Fruit fly (Drosophila melanogaster) whole organism, embryonic: ENCODE data around the gene ball.

Experiments
- Atf6 ChIP-seq: fragments of 200-800 bp; sonication (Bioruptor generic); IDR thresholded peaks from 2 replicates; pipeline ENCODE4 v1.3.6; 2022; ENCODE audit warnings: missing biosample characterization, missing genetic modification characterization
- B-H1 ChIP-seq: fragments of 200-800 bp; sonication (Bioruptor generic); IDR thresholded peaks from 3 replicates; pipeline ENCODE4 v1.3.6; 2022; ENCODE audit warnings: missing biosample characterization, missing genetic modification characterization
- CG11560 ChIP-seq: fragments of 200-800 bp; sonication (Bioruptor generic); IDR thresholded peaks from 3 replicates; pipeline ENCODE4 v1.3.6; 2022; ENCODE audit warnings: missing biosample characterization, missing genetic modification characterization
- CG11696 ChIP-seq: fragments of 200-800 bp; sonication (Bioruptor generic); IDR thresholded peaks from 2 replicates; pipeline ENCODE4 v1.3.6; 2022; ENCODE audit warnings: missing biosample characterization, missing genetic modification characterization
- CG15601 ChIP-seq: fragments of 200-800 bp; sonication (Bioruptor generic); optimal IDR thresholded peaks from 3 replicates; lab custom pipeline; 2019; ENCODE audit warnings: missing biosample characterization, mild to moderate bottlenecking, missing genetic modification characterization, moderate library complexity
- CG1603 ChIP-seq: fragments of 200-800 bp; sonication (Bioruptor generic); optimal IDR thresholded peaks from 2 replicates; lab custom pipeline; 2019; ENCODE audit warnings: missing biosample characterization, mild to moderate bottlenecking, missing genetic modification characterization, moderate library complexity
- CG17385 ChIP-seq: fragments of 200-800 bp; sonication (Bioruptor generic); optimal IDR thresholded peaks from 3 replicates; lab custom pipeline; 2018; ENCODE audit warnings: missing biosample characterization, mild to moderate bottlenecking, missing genetic modification characterization
- CG1792 ChIP-seq: fragments of 200-800 bp; sonication (Bioruptor generic); optimal IDR thresholded peaks from 2 replicates; lab custom pipeline; 2016; ENCODE audit warnings: missing biosample characterization, missing genetic modification characterization
- CG1832 ChIP-seq: fragments of 200-800 bp; sonication (Bioruptor generic); optimal IDR thresholded peaks from 2 replicates; lab custom pipeline; 2017; ENCODE audit warnings: missing biosample characterization, mild to moderate bottlenecking, missing genetic modification characterization, inconsistent platforms
- CG31365 ChIP-seq: fragments of 200-800 bp; sonication (Bioruptor generic); optimal IDR thresholded peaks from 2 replicates; lab custom pipeline; 2018; ENCODE audit warnings: missing biosample characterization, mild to moderate bottlenecking, missing genetic modification characterization
- CG4360 ChIP-seq: fragments of 200-800 bp; sonication (Bioruptor generic); IDR thresholded peaks from 2 replicates; pipeline ENCODE4 v1.3.6; 2022; ENCODE audit warnings: missing biosample characterization, missing genetic modification characterization
- CG4617 ChIP-seq: fragments of 200-800 bp; sonication (Bioruptor generic); optimal IDR thresholded peaks from 3 replicates; lab custom pipeline; 2016; ENCODE audit warnings: missing biosample characterization, missing genetic modification characterization, borderline replicate concordance
- CG4730 ChIP-seq: fragments of 200-800 bp; sonication (Bioruptor generic); IDR thresholded peaks from 2 replicates; pipeline ENCODE4 v1.3.6; 2022; ENCODE audit warnings: missing biosample characterization, missing genetic modification characterization
- CG4820 ChIP-seq: fragments of 200-800 bp; sonication (Bioruptor generic); optimal IDR thresholded peaks from 3 replicates; lab custom pipeline; 2016; ENCODE audit warnings: missing biosample characterization, missing genetic modification characterization
- CG6791 ChIP-seq: fragments of 200-800 bp; sonication (Bioruptor generic); IDR thresholded peaks from 3 replicates; pipeline ENCODE4 v1.3.6; 2022; ENCODE audit warnings: missing biosample characterization, missing genetic modification characterization; ENCODE audit not compliant: partially characterized antibody
- CG8359 ChIP-seq: fragments of 200-800 bp; sonication (Bioruptor generic); optimal IDR thresholded peaks from 2 replicates; lab custom pipeline; 2017; ENCODE audit warnings: missing biosample characterization, mild to moderate bottlenecking, missing genetic modification characterization, borderline replicate concordance
- CG8924 ChIP-seq: fragments of 200-800 bp; optimal IDR thresholded peaks from 3 replicates; lab custom pipeline; 2019; ENCODE audit warnings: missing biosample characterization, mild to moderate bottlenecking, missing genetic modification characterization, moderate library complexity
- CG9215 ChIP-seq: fragments of 200-800 bp; sonication (Bioruptor generic); IDR thresholded peaks from 2 replicates; pipeline ENCODE4 v1.3.6; 2022; ENCODE audit warnings: missing biosample characterization, missing genetic modification characterization
- CG9932 ChIP-seq: fragments of 200-800 bp; sonication (Bioruptor generic); IDR thresholded peaks from 2 replicates; pipeline ENCODE4 v1.3.6; 2022; ENCODE audit warnings: missing biosample characterization, missing genetic modification characterization
- CHES-1-like ChIP-seq: fragments of 200-800 bp; sonication (Bioruptor generic); optimal IDR thresholded peaks from 2 replicates; lab custom pipeline; 2016; ENCODE audit warnings: missing biosample characterization, missing genetic modification characterization
- Chrac-16 ChIP-seq: fragments of 200-800 bp; sonication (Bioruptor generic); optimal IDR thresholded peaks from 3 replicates; lab custom pipeline; 2016; ENCODE audit warnings: missing biosample characterization, missing genetic modification characterization
- D ChIP-seq, 2 experiments: fragments of 200-800 bp in 1 of 2; fragments of >200 bp in 1 of 2; sonication (Bioruptor generic) in 1 of 2; optimal IDR thresholded peaks; 2 replicates in 1 of 2; 3 replicates in 1 of 2; lab custom pipeline; 2017; ENCODE audit warnings: mild to moderate bottlenecking in 1 of 2, missing biosample characterization in 1 of 2, missing genetic modification characterization in 1 of 2, missing genetic modification reagents in 1 of 2
- Dek ChIP-seq: fragments of 200-800 bp; sonication (Bioruptor generic); optimal IDR thresholded peaks from 3 replicates; lab custom pipeline; 2019; ENCODE audit warnings: missing biosample characterization, mild to moderate bottlenecking, missing genetic modification characterization, moderate library complexity
- Drgx ChIP-seq: fragments of 200-800 bp; sonication (Bioruptor generic); IDR thresholded peaks from 2 replicates; pipeline ENCODE4 v1.3.6; 2022; ENCODE audit warnings: missing biosample characterization, missing genetic modification characterization
- E2f2 ChIP-seq: fragments of 200-800 bp; sonication (Bioruptor generic); IDR thresholded peaks from 2 replicates; pipeline ENCODE4 v1.3.6; 2022; ENCODE audit warnings: missing biosample characterization, missing genetic modification characterization
- H2.0 ChIP-seq: fragments of 200-800 bp; sonication (Bioruptor generic); IDR thresholded peaks from 2 replicates; pipeline ENCODE4 v1.3.6; 2022; ENCODE audit warnings: missing biosample characterization, missing genetic modification characterization
- Nf-YA ChIP-seq: fragments of 200-800 bp; sonication (Bioruptor generic); IDR thresholded peaks from 2 replicates; pipeline ENCODE4 v1.3.6; 2022; ENCODE audit warnings: missing biosample characterization, missing genetic modification characterization
- Rx ChIP-seq: fragments of 200-800 bp; sonication (Bioruptor generic); IDR thresholded peaks from 2 replicates; pipeline ENCODE4 v1.3.6; 2022; ENCODE audit warnings: missing biosample characterization, missing genetic modification characterization
- Sry-δ ChIP-seq: fragments of 200-800 bp; sonication (Bioruptor generic); optimal IDR thresholded peaks from 2 replicates; lab custom pipeline; 2016; ENCODE audit warnings: missing biosample characterization, missing genetic modification characterization
- Usf ChIP-seq: fragments of 200-800 bp; sonication (Bioruptor generic); optimal IDR thresholded peaks from 2 replicates; lab custom pipeline; 2017; ENCODE audit warnings: missing genotype, missing biosample characterization, missing genetic modification characterization
- ab ChIP-seq: fragments of 200-800 bp; sonication (Bioruptor generic); optimal IDR thresholded peaks from 2 replicates; lab custom pipeline; 2016; ENCODE audit warnings: missing biosample characterization, missing genetic modification characterization
- ato ChIP-seq: fragments of 200-800 bp; sonication (Bioruptor generic); IDR thresholded peaks from 2 replicates; pipeline ENCODE4 v1.3.6; 2022; ENCODE audit warnings: missing biosample characterization, missing genetic modification characterization; ENCODE audit not compliant: partially characterized antibody
- cato ChIP-seq: fragments of 200-800 bp; sonication (Bioruptor generic); optimal IDR thresholded peaks from 2 replicates; lab custom pipeline; 2016; ENCODE audit warnings: missing biosample characterization, missing genetic modification characterization, borderline replicate concordance
- cwo ChIP-seq: fragments of 200-800 bp; sonication (Bioruptor generic); optimal IDR thresholded peaks from 3 replicates; lab custom pipeline; 2017; ENCODE audit warnings: missing biosample characterization, missing genetic modification characterization, mild to moderate bottlenecking, moderate library complexity, missing genetic modification reagents
- eyg ChIP-seq: fragments of 200-800 bp; sonication (Bioruptor generic); optimal IDR thresholded peaks from 3 replicates; lab custom pipeline; 2016; ENCODE audit warnings: missing biosample characterization, missing genetic modification characterization
- fd102C ChIP-seq: fragments of 200-800 bp; sonication (Bioruptor generic); optimal IDR thresholded peaks from 2 replicates; lab custom pipeline; 2018; ENCODE audit warnings: missing biosample characterization, mild to moderate bottlenecking, missing genetic modification characterization, moderate library complexity
- fd3F ChIP-seq: fragments of 200-800 bp; sonication (Bioruptor generic); optimal IDR thresholded peaks from 2 replicates; lab custom pipeline; 2018; ENCODE audit warnings: missing biosample characterization, mild to moderate bottlenecking, missing genetic modification characterization, moderate library complexity
- grn ChIP-seq: fragments of 200-800 bp; sonication (Bioruptor generic); optimal IDR thresholded peaks from 3 replicates; lab custom pipeline; 2017; ENCODE audit warnings: missing biosample characterization, missing genetic modification characterization
- jing ChIP-seq: fragments of 200-800 bp; sonication (Bioruptor generic); optimal IDR thresholded peaks from 2 replicates; lab custom pipeline; 2018; ENCODE audit warnings: missing biosample characterization, mild to moderate bottlenecking, missing genetic modification characterization
- lola ChIP-seq, 3 experiments: fragments of >200 bp in 2 of 3; fragments of 200-800 bp in 1 of 3; sonication (Bioruptor generic) in 1 of 3; optimal IDR thresholded peaks; 2 replicates each; lab custom pipeline; 2017 to 2019; ENCODE audit warnings: missing biosample characterization in 3 of 3, missing genetic modification characterization in 3 of 3, mild to moderate bottlenecking in 1 of 3, moderate library complexity in 1 of 3
- mirr ChIP-seq: fragments of 200-800 bp; sonication (Bioruptor generic); optimal IDR thresholded peaks from 3 replicates; lab custom pipeline; 2018; ENCODE audit warnings: missing biosample characterization, mild to moderate bottlenecking, missing genetic modification characterization
- nom ChIP-seq: fragments of 200-800 bp; sonication (Bioruptor generic); optimal IDR thresholded peaks from 2 replicates; lab custom pipeline; 2017; ENCODE audit warnings: missing biosample characterization, missing genetic modification characterization, mild to moderate bottlenecking, moderate library complexity, missing genetic modification reagents
- phol ChIP-seq: fragments of 200-800 bp; sonication (Bioruptor generic); optimal IDR thresholded peaks from 3 replicates; lab custom pipeline; 2018; ENCODE audit warnings: missing biosample characterization, mild to moderate bottlenecking, missing genetic modification characterization, moderate library complexity
- run ChIP-seq: fragments of 200-800 bp; sonication (Bioruptor generic); optimal IDR thresholded peaks from 3 replicates; lab custom pipeline; 2018; ENCODE audit warnings: missing biosample characterization, mild to moderate bottlenecking, missing genetic modification characterization
- tio ChIP-seq: fragments of 200-800 bp; sonication (Bioruptor generic); optimal IDR thresholded peaks from 2 replicates; lab custom pipeline; 2017; ENCODE audit warnings: missing biosample characterization, missing genetic modification characterization, inconsistent platforms
- vfl ChIP-seq: fragments of 200-800 bp; sonication (Bioruptor generic); optimal IDR thresholded peaks from 2 replicates; lab custom pipeline; 2016; ENCODE audit warnings: missing biosample characterization, missing genetic modification characterization

ball gene

DNA sequence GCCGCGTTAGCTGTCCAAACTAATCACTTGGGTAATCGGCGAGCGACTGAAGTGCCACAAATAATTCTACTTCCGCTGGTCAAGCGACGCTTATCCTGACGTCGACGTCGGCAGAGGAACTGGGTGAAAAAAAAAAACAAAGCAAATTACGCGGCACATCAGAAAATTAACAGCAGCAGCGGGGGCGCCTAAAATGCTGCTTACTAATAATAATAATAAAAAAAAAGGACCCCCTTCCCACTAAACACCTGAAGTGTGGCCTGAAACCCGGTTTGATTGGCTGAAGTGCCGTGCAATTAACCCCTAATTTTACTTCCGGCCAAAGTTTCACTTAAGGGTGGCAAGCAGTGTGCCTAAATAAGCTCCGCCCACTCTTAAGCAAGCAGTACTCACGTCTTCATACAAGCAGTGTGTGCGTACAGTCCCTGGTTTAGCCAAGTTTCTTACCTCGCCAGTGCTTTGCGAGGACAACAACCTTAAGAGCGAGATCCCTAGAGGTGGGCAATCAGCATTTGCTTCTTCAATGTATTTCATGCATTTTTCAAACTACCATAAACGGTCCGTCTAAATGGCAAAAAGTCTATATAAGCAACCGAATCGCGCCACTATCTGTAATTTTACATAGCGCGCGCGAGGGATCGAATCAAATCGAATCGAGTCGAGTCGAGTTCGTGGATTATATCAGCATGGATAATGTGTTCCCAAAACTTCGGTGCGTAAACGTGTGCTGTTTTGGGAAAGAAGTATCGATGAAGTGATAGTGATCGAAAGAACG is 14.7 kb upstream of the ball start, which contains the start of the genes ro and T48 (continued):
- TF ChIP-seq eyg (GFP tag; lab: Kevin White, UChicago) (peak; percentile 15), ab (no peak), grn (peak; percentile 69), cwo (GFP tag; lab: Kevin White, UChicago) (no peak), H2.0 (GFP tag; lab: Robert Waterston, UW) (peak; percentile 30; the same call in 1 of the 2 replicates), tio (GFP tag; lab: Kevin White, UChicago) (no peak), lola (GFP tag; optimal IDR thresholded peaks at IDR 0.05; lab: Kevin White, UChicago) (no peak), Rx (GFP tag; lab: Robert Waterston, UW) (no peak), Drgx (GFP tag; lab: Robert Waterston, UW) (no peak), CG31365 (tag; lab: Kevin White, UChicago) (peak; percentile 100), D (optimal IDR thresholded peaks at IDR 0.05; lab: Kevin White, UChicago) (peak; percentile 48), D (GFP tag; optimal IDR thresholded peaks at IDR 0.05; lab: Kevin White, UChicago) (no peak), CG11560 (peak; percentile 65; the same call in 1 of the 3 replicates), CHES-1-like (peak; percentile 82), Usf (no peak), CG15601 (tag; lab: Kevin White, UChicago) (peak; percentile 62), fd3F (no peak), CG4617 (peak; percentile 48), run (tag; lab: Kevin White, UChicago) (no peak), CG1603 (tag; lab: Kevin White, UChicago) (peak; percentile 93), CG1792 (GFP tag; lab: Kevin White, UChicago) (peak; percentile 9), Sry-δ (GFP tag; lab: Kevin White, UChicago) (peak; percentile 99), CG8359 (GFP tag; lab: Kevin White, UChicago) (no peak), Chrac-16 (GFP tag; lab: Kevin White, UChicago) (peak; percentile 8), ato (GFP tag; lab: Robert Waterston, UW) (peak; percentile 60; the same call in 1 of the 2 replicates), Nf-YA (GFP tag; lab: Robert Waterston, UW) (peak; percentile 33; the same call in 1 of the 2 replicates), CG4360 (no peak), mirr (peak; percentile 29), CG17385 (GFP tag; lab: Kevin White, UChicago) (peak; percentile 53), jing (no peak), Atf6 (GFP tag; lab: Robert Waterston, UW) (peak; percentile 51; the same call in 1 of the 2 replicates), nom (peak; percentile 9), CG1832 (no peak), CG9932 (GFP tag; lab: Robert Waterston, UW) (peak; percentile 73), E2f2 (GFP tag; lab: Robert Waterston, UW) (peak; percentile 81), Dek (peak; percentile 82), B-H1 (GFP tag; lab: Robert Waterston, UW) (no peak), CG8924 (tag; lab: Kevin White, UChicago) (peak; percentile 55), vfl (peak; percentile 9), fd102C (no peak), phol (tag; lab: Kevin White, UChicago) (peak; percentile 71), CG4820 (GFP tag; lab: Kevin White, UChicago) (peak; percentile 21), CG11696 (0 out of 2 replicates have a peak, but pooled peaks have one; percentile 50), CG6791 (GFP tag; lab: Robert Waterston, UW) (peak; percentile 72), CG9215 (GFP tag; lab: Robert Waterston, UW) (peak; percentile 44; the same call in 1 of the 2 replicates), cato (GFP tag; lab: Kevin White, UChicago) (no peak), CG4730 (no peak)
